Worm (Caenorhabditis elegans) whole organism, L4 larva: Measurements from ENCODE around the gene ndab-1.

ENCODE experiments used
- F37D6.2 ChIP-seq: sonication (generic microtip); optimal IDR thresholded peaks from 2 replicates; lab custom pipeline; 2016; ENCODE audit warnings: mild to moderate bottlenecking, missing genetic modification characterization, missing compliant biosample characterization
- ZK337.2 ChIP-seq: fragments of 200-800 bp; sonication (Bioruptor generic); IDR thresholded peaks from 2 replicates; pipeline ENCODE4 v1.3.6; 2022; ENCODE audit warnings: missing genetic modification reagents, missing genetic modification characterization, missing compliant biosample characterization
- aha-1 ChIP-seq: fragments of 150-350 bp; peaks from one replicate; lab custom pipeline; 2014; ENCODE audit warnings: missing biosample characterization, missing genetic modification characterization
- ama-1 ChIP-seq: fragments of 150-350 bp; optimal IDR thresholded peaks from 2 replicates; lab custom pipeline; 2014; ENCODE audit warnings: inconsistent platforms, mixed read lengths
- ceh-32 ChIP-seq: sonication (generic microtip); optimal IDR thresholded peaks from 2 replicates; lab custom pipeline; 2016; ENCODE audit warnings: mild to moderate bottlenecking, missing genetic modification characterization, missing compliant biosample characterization; ENCODE audit not compliant: poor library complexity
- ceh-62 ChIP-seq: sonication (generic microtip); optimal IDR thresholded peaks from 2 replicates; lab custom pipeline; 2017; ENCODE audit warnings: missing biosample characterization, missing genetic modification characterization
- ctbp-1 ChIP-seq: fragments of 200-800 bp; sonication (Bioruptor generic); IDR thresholded peaks from 2 replicates; pipeline ENCODE4 v1.3.6; 2022; ENCODE audit warnings: missing genetic modification reagents, missing genetic modification characterization, missing compliant biosample characterization
- daf-12 ChIP-seq: fragments of 150-350 bp; optimal IDR thresholded peaks from 2 replicates; lab custom pipeline; 2014; ENCODE audit warnings: missing biosample characterization, missing genetic modification reagents, missing genetic modification characterization
- daf-16 ChIP-seq, 3 experiments: sonication (generic microtip); optimal IDR thresholded peaks; 2 replicates each; lab custom pipeline; 2016 to 2017; ENCODE audit warnings: missing genetic modification characterization in 3 of 3, missing genetic modification reagents in 3 of 3, mild to moderate bottlenecking in 2 of 3, missing compliant biosample characterization in 2 of 3, missing biosample characterization in 1 of 3, moderate library complexity in 1 of 3
- dmd-8 ChIP-seq: fragments of 200-800 bp; sonication (Bioruptor generic); IDR thresholded peaks from 2 replicates; pipeline ENCODE4 v1.3.6; 2022; ENCODE audit warnings: missing genetic modification characterization, missing compliant biosample characterization
- dpl-1 ChIP-seq: fragments of 150-350 bp; optimal IDR thresholded peaks from 2 replicates; lab custom pipeline; 2014; ENCODE audit warnings: missing biosample characterization, missing genetic modification reagents, missing genetic modification characterization
- dve-1 ChIP-seq: sonication (generic microtip); optimal IDR thresholded peaks from 2 replicates; lab custom pipeline; 2017; ENCODE audit warnings: antibody characterized with exemption, mild to moderate bottlenecking, missing genetic modification characterization, missing compliant biosample characterization; ENCODE audit not compliant: insufficient read depth
- egl-43 ChIP-seq: fragments of 200-800 bp; sonication (Bioruptor generic); IDR thresholded peaks from 2 replicates; pipeline ENCODE4 v1.3.6; 2022; ENCODE audit warnings: missing genetic modification reagents, missing genetic modification characterization, missing compliant biosample characterization
- fkh-10 ChIP-seq: fragments of 150-350 bp; optimal IDR thresholded peaks from 2 replicates; lab custom pipeline; 2014; ENCODE audit warnings: missing biosample characterization, missing genetic modification reagents, missing genetic modification characterization
- fos-1 ChIP-seq: fragments of 150-350 bp; optimal IDR thresholded peaks from 2 replicates; lab custom pipeline; 2014; ENCODE audit warnings: missing biosample characterization, missing genetic modification characterization
- hlh-11 ChIP-seq: fragments of 200-800 bp; sonication (Bioruptor generic); optimal IDR thresholded peaks from 2 replicates; lab custom pipeline; 2018; ENCODE audit warnings: mild to moderate bottlenecking, missing genetic modification characterization, missing compliant biosample characterization
- hlh-30 ChIP-seq: sonication (generic microtip); optimal IDR thresholded peaks from 2 replicates; lab custom pipeline; 2017; ENCODE audit warnings: antibody characterized with exemption, mild to moderate bottlenecking, missing genetic modification characterization, missing compliant biosample characterization; ENCODE audit not compliant: insufficient read depth
- jun-1 ChIP-seq: fragments of 150-350 bp; optimal IDR thresholded peaks from 2 replicates; lab custom pipeline; 2014; ENCODE audit warnings: missing biosample characterization, missing genetic modification reagents, missing genetic modification characterization
- lim-7 ChIP-seq: fragments of 200-800 bp; sonication (Bioruptor generic); IDR thresholded peaks from 2 replicates; pipeline ENCODE4 v1.3.6; 2022; ENCODE audit warnings: missing genetic modification characterization, missing compliant biosample characterization
- lin-1 ChIP-seq: fragments of 200-800 bp; sonication (Bioruptor generic); IDR thresholded peaks from 2 replicates; pipeline ENCODE4 v1.3.6; 2022; ENCODE audit warnings: missing genetic modification reagents, missing genetic modification characterization, missing compliant biosample characterization
- lin-15B ChIP-seq: fragments of 150-350 bp; sonication (generic microtip); optimal IDR thresholded peaks from 3 replicates; lab custom pipeline; 2014; ENCODE audit warnings: missing biosample characterization, missing genetic modification characterization
- lin-29 ChIP-seq: fragments of 200-800 bp; sonication (Bioruptor generic); IDR thresholded peaks from 2 replicates; pipeline ENCODE4 v1.3.6; 2022; ENCODE audit warnings: missing genetic modification reagents, missing genetic modification characterization, missing compliant biosample characterization
- madf-5 ChIP-seq, 2 experiments: fragments of 200-800 bp; sonication (Bioruptor generic); IDR thresholded peaks; 2 replicates each; pipeline ENCODE4 v1.3.6; 2022; ENCODE audit warnings: missing compliant biosample characterization in 2 of 2, missing genetic modification characterization in 2 of 2
- mdl-1 ChIP-seq, 2 experiments: fragments of 150-350 bp in 1 of 2; sonication (generic microtip) in 1 of 2; optimal IDR thresholded peaks; 2 replicates each; lab custom pipeline; 2014 to 2017; ENCODE audit warnings: missing biosample characterization in 2 of 2, missing genetic modification characterization in 2 of 2
- mes-2 ChIP-seq: sonication (generic microtip); optimal IDR thresholded peaks from 2 replicates; lab custom pipeline; 2016; ENCODE audit warnings: missing genotype, mild to moderate bottlenecking, missing genetic modification characterization, missing compliant biosample characterization; ENCODE audit not compliant: poor library complexity, severe bottlenecking
- mxl-2 ChIP-seq: fragments of 200-800 bp; sonication (Bioruptor generic); conservative IDR thresholded peaks from 2 replicates; pipeline ENCODE4 v1.3.6; 2022; ENCODE audit warnings: missing genetic modification reagents, missing genetic modification characterization, missing compliant biosample characterization
- nhr-10 ChIP-seq: fragments of 150-350 bp; optimal IDR thresholded peaks from 2 replicates; lab custom pipeline; 2014; ENCODE audit warnings: missing biosample characterization, missing genetic modification characterization
- nhr-11 ChIP-seq: fragments of 150-350 bp; optimal IDR thresholded peaks from 2 replicates; lab custom pipeline; 2014; ENCODE audit warnings: missing biosample characterization, missing genetic modification characterization
- nhr-237 ChIP-seq: sonication (generic microtip); optimal IDR thresholded peaks from 2 replicates; lab custom pipeline; 2017; ENCODE audit warnings: missing biosample characterization, missing genetic modification characterization
- nhr-28 ChIP-seq: fragments of 150-350 bp; optimal IDR thresholded peaks from 2 replicates; lab custom pipeline; 2014; ENCODE audit warnings: missing biosample characterization, missing genetic modification characterization
- nhr-48 ChIP-seq: sonication (generic microtip); optimal IDR thresholded peaks from 2 replicates; lab custom pipeline; 2016; ENCODE audit warnings: mild to moderate bottlenecking, missing genetic modification characterization, missing compliant biosample characterization
- nhr-6 ChIP-seq: fragments of 150-350 bp; optimal IDR thresholded peaks from 2 replicates; lab custom pipeline; 2014; ENCODE audit warnings: missing biosample characterization, missing genetic modification characterization
- nhr-77 ChIP-seq: fragments of 150-350 bp; optimal IDR thresholded peaks from 2 replicates; lab custom pipeline; 2014; ENCODE audit warnings: missing biosample characterization, missing genetic modification characterization
- pha-4 ChIP-seq, 2 experiments: fragments of 150-350 bp in 1 of 2; fragments of 200-800 bp in 1 of 2; sonication (Bioruptor generic) in 1 of 2; IDR thresholded peaks in 1 of 2; optimal IDR thresholded peaks in 1 of 2; 2 replicates each; pipeline versions ENCODE4 v1.3.6 to Lab custom; 2014 to 2022; ENCODE audit warnings: missing genetic modification characterization in 2 of 2, missing genetic modification reagents in 2 of 2, missing biosample characterization in 1 of 2, missing compliant biosample characterization in 1 of 2
- php-3 ChIP-seq: fragments of 200-800 bp; sonication (Bioruptor generic); IDR thresholded peaks from 2 replicates; pipeline ENCODE4 v1.3.6; 2022; ENCODE audit warnings: missing genetic modification reagents, missing genetic modification characterization, missing compliant biosample characterization
- pqm-1 ChIP-seq: sonication (generic microtip); optimal IDR thresholded peaks from 2 replicates; lab custom pipeline; 2017; ENCODE audit warnings: missing biosample characterization, missing genetic modification characterization
- rbr-2 ChIP-seq: sonication (generic microtip); optimal IDR thresholded peaks from 2 replicates; lab custom pipeline; 2016; ENCODE audit warnings: missing genotype, missing genetic modification characterization, missing compliant biosample characterization
- sdz-12 ChIP-seq: fragments of 200-800 bp; sonication (Bioruptor generic); optimal IDR thresholded peaks from 2 replicates; lab custom pipeline; 2018; ENCODE audit warnings: mild to moderate bottlenecking, missing genetic modification characterization, missing compliant biosample characterization
- set-16 ChIP-seq: fragments of 200-800 bp; sonication (Bioruptor generic); IDR thresholded peaks from 2 replicates; pipeline ENCODE4 v1.3.6; 2022; ENCODE audit warnings: missing genetic modification reagents, missing genetic modification characterization, missing compliant biosample characterization
- skn-1 ChIP-seq: fragments of 150-350 bp; optimal IDR thresholded peaks from 2 replicates; lab custom pipeline; 2014; ENCODE audit warnings: missing biosample characterization, missing genetic modification characterization
- spr-1 ChIP-seq: sonication (generic microtip); optimal IDR thresholded peaks from 2 replicates; lab custom pipeline; 2016; ENCODE audit warnings: mild to moderate bottlenecking, missing genetic modification characterization, missing compliant biosample characterization
- unc-39 ChIP-seq: sonication (generic microtip); optimal IDR thresholded peaks from 2 replicates; lab custom pipeline; 2017; ENCODE audit warnings: missing biosample characterization, missing genetic modification characterization
- vab-7 ChIP-seq: fragments of 200-800 bp; sonication (Bioruptor generic); IDR thresholded peaks from 2 replicates; pipeline ENCODE4 v1.3.6; 2022; ENCODE audit warnings: missing genetic modification reagents, missing genetic modification characterization, missing compliant biosample characterization
- zfp-2 ChIP-seq: sonication (generic microtip); optimal IDR thresholded peaks from 2 replicates; lab custom pipeline; 2016; ENCODE audit warnings: mild to moderate bottlenecking, missing genetic modification characterization, missing compliant biosample characterization
- zip-11 ChIP-seq: fragments of 200-800 bp; sonication (Bioruptor generic); IDR thresholded peaks from 2 replicates; pipeline ENCODE4 v1.3.6; 2022; ENCODE audit warnings: missing genetic modification characterization, missing compliant biosample characterization
- ztf-11 ChIP-seq: fragments of 150-350 bp; optimal IDR thresholded peaks from 2 replicates; lab custom pipeline; 2014; ENCODE audit warnings: missing biosample characterization, missing genetic modification characterization
- ztf-7 ChIP-seq: fragments of 150-350 bp; optimal IDR thresholded peaks from 2 replicates; lab custom pipeline; 2014; ENCODE audit warnings: missing biosample characterization, missing genetic modification characterization

Gene ndab-1

ce11 chrIII:11946973-11947372 is 31.5 kb upstream of the ndab-1 start, which contains the start of gene Y56A3A.7:
TSS of gene Y56A3A.7 (minus strand) at chrIII:11947019.
- TF ChIP-seq aha-1 = peak; percentile 53
- no peak for TF ChIP-seq vab-7

- peak in 1 of 2 experiments; percentile 85; a peak in 1 of 4 replicates for TF ChIP-seq madf-5 (GFP tag; IDR thresholded peaks at IDR 0.05; lab: Robert Waterston, UW)
- no peak for TF ChIP-seq egl-43
- no peak for TF ChIP-seq lin-29 (GFP tag; lab: Robert Waterston, UW)
- TF ChIP-seq spr-1 (tag; lab: Kevin White, UChicago) = peak; percentile 13
- TF ChIP-seq sdz-12 = peak; percentile 66
- TF ChIP-seq ama-1 (lab: Kevin White, UChicago) = no peak
- TF ChIP-seq mxl-2 (GFP tag; lab: Robert Waterston, UW) = no peak
- peak; percentile 21 for TF ChIP-seq fkh-10
- TF ChIP-seq dpl-1 (GFP tag; lab: Kevin White, UChicago) = peak; percentile 81
- no peak for TF ChIP-seq jun-1 (tag; lab: Kevin White, UChicago)
- no peak for TF ChIP-seq lin-15B (tag; lab: Kevin White, UChicago)
- peak; percentile 52 for TF ChIP-seq hlh-30 (tag; lab: Kevin White, UChicago)
- TF ChIP-seq fos-1 (tag; lab: Kevin White, UChicago) = no peak
- TF ChIP-seq nhr-77 (tag; lab: Kevin White, UChicago) = peak; percentile 3
- TF ChIP-seq vab-7 = 0 out of 2 replicates have a peak, but pooled peaks have one; percentile 31
- no peak for TF ChIP-seq php-3 (GFP tag; lab: Robert Waterston, UW)
- peak; percentile 13 for TF ChIP-seq zfp-2 (tag; lab: Kevin White, UChicago)
- peak; percentile 98 for TF ChIP-seq ZK337.2 (GFP tag; lab: Robert Waterston, UW)
- TF ChIP-seq lim-7 (GFP tag; lab: Robert Waterston, UW) = no peak
- no peak for TF ChIP-seq nhr-10 (tag; lab: Kevin White, UChicago)
- TF ChIP-seq dve-1 (tag; lab: Kevin White, UChicago) = peak; percentile 33
- TF ChIP-seq ztf-11 = no peak
- TF ChIP-seq rbr-2 (tag; lab: Kevin White, UChicago) = peak; percentile 73
- TF ChIP-seq nhr-237 (tag; lab: Kevin White, UChicago) = no peak
- TF ChIP-seq ceh-32 (tag; lab: Kevin White, UChicago) = peak; percentile 28
- TF ChIP-seq nhr-6 (tag; lab: Kevin White, UChicago) = no peak
- no peak for TF ChIP-seq daf-12 (tag; lab: Kevin White, UChicago)
- peak; percentile 72 for TF ChIP-seq aha-1
- no peak for TF ChIP-seq skn-1 (tag; lab: Kevin White, UChicago)
- peak in 1 of 2 experiments; percentile 54 for TF ChIP-seq daf-16 (GFP tag; optimal IDR thresholded peaks at IDR 0.05; lab: Kevin White, UChicago)
- no peak for TF ChIP-seq daf-16 (tag; optimal IDR thresholded peaks at IDR 0.05; lab: Kevin White, UChicago)
- TF ChIP-seq unc-39 (tag; lab: Kevin White, UChicago) = no peak
- no peak for TF ChIP-seq ceh-62 (tag; lab: Kevin White, UChicago)
- no peak for TF ChIP-seq nhr-11 (tag; lab: Kevin White, UChicago)
- TF ChIP-seq set-16 (GFP tag; lab: Robert Waterston, UW) = peak; percentile 66
- no peak for TF ChIP-seq lin-1
- no peak for TF ChIP-seq dmd-8 (GFP tag; lab: Robert Waterston, UW)
- no peak for TF ChIP-seq pqm-1 (tag; lab: Kevin White, UChicago)
- TF ChIP-seq mes-2 (tag; lab: Kevin White, UChicago) = peak; percentile 100
- TF ChIP-seq nhr-48 (tag; lab: Kevin White, UChicago) = peak; percentile 20
- TF ChIP-seq pha-4 (GFP tag; IDR thresholded peaks at IDR 0.05; lab: Robert Waterston, UW) = peak; percentile 54; the same call in 1 of the 2 replicates
- no peak for TF ChIP-seq pha-4 (tag; optimal IDR thresholded peaks at IDR 0.05; lab: Kevin White, UChicago)
- TF ChIP-seq F37D6.2 (tag; lab: Kevin White, UChicago) = peak; percentile 71
- no peak for TF ChIP-seq mdl-1 (tag; optimal IDR thresholded peaks at IDR 0.05; lab: Kevin White, UChicago)
- peak; percentile 61; the same call in 1 of the 2 replicates for TF ChIP-seq ctbp-1
- TF ChIP-seq hlh-11 (tag; lab: Kevin White, UChicago) = peak; percentile 51
- TF ChIP-seq ztf-7 (tag; lab: Kevin White, UChicago) = peak; percentile 69
- TF ChIP-seq zip-11 (GFP tag; lab: Robert Waterston, UW) = no peak
- TF ChIP-seq nhr-28 (tag; lab: Kevin White, UChicago) = no peak
These were observed 30.7 kb upstream of the ndab-1 start for ce11 chrIII:11946062-11946749.
